Worm (Caenorhabditis elegans): ENCODE measurements around the gene cutl-22.
A peak's percentile ranks its signal among the peaks of the same experiment; 100 is the strongest.

- TF ChIP-seq elt-3 (tag; optimal IDR thresholded peaks at IDR 0.05) (no peak), egl-5 (tag; optimal IDR thresholded peaks at IDR 0.05) (no peak), nhr-77 (tag; optimal IDR thresholded peaks at IDR 0.05) (no peak), pqm-1 (tag; optimal IDR thresholded peaks at IDR 0.05) (peak; percentile 14), egl-27 (tag; optimal IDR thresholded peaks at IDR 0.05) (peak; percentile 14), nhr-237 (tag; optimal IDR thresholded peaks at IDR 0.05) (no peak), pha-4 (tag; optimal IDR thresholded peaks at IDR 0.05) (no peak), lin-39 (tag; optimal IDR thresholded peaks at IDR 0.05) (peak; percentile 85), ceh-9 (tag; optimal IDR thresholded peaks at IDR 0.05) (no peak), fos-1 (tag; optimal IDR thresholded peaks at IDR 0.05) (no peak), zag-1 (tag; optimal IDR thresholded peaks at IDR 0.05) (no peak), R02D3.7 (tag; optimal IDR thresholded peaks at IDR 0.05) (no peak), unc-62 (GFP tag; optimal IDR thresholded peaks at IDR 0.05) (no peak)
Measured at ce11 chrV:1153925-1154324, 12.4 kb downstream of the cutl-22 start.
